Worm (Caenorhabditis elegans): Measurements from ENCODE around the gene zip-10.

Gene zip-10

ce11 chrV:11650720-11651119, at the start of gene zip-10:
Gene zip-10, minus strand, starts transcription at chrV:11650762.
- TF ChIP-seq flt-1 (GFP tag; IDR thresholded peaks at IDR 0.05) (no peak), cog-1 (tag; optimal IDR thresholded peaks at IDR 0.05) (no peak), klf-2 (GFP tag; conservative IDR thresholded peaks at IDR 0.05) (no peak), ref-1 (GFP tag; conservative IDR thresholded peaks at IDR 0.05) (no peak), tab-1 (GFP tag; IDR thresholded peaks at IDR 0.05) (no peak), med-1 (GFP tag; optimal IDR thresholded peaks at IDR 0.05; ENCODE audit: insufficient read depth) (no peak), ztf-23 (GFP tag; IDR thresholded peaks at IDR 0.05) (no peak), ztf-29 (GFP tag; IDR thresholded peaks at IDR 0.05) (no peak)

- TF ChIP-seq flt-1 (GFP tag; IDR thresholded peaks at IDR 0.05): no peak
- no peak for TF ChIP-seq tab-1 (GFP tag; IDR thresholded peaks at IDR 0.05)
- TF ChIP-seq klf-2 (GFP tag; conservative IDR thresholded peaks at IDR 0.05): no peak
- no peak for TF ChIP-seq ztf-29 (GFP tag; IDR thresholded peaks at IDR 0.05)
- TF ChIP-seq T22C8.4 (GFP tag; IDR thresholded peaks at IDR 0.05): no peak
- TF ChIP-seq ztf-23 (GFP tag; IDR thresholded peaks at IDR 0.05): no peak
- TF ChIP-seq med-1 (GFP tag; optimal IDR thresholded peaks at IDR 0.05; ENCODE audit: insufficient read depth): no peak
- TF ChIP-seq ref-1 (GFP tag; conservative IDR thresholded peaks at IDR 0.05): no peak
- TF ChIP-seq cog-1 (tag; optimal IDR thresholded peaks at IDR 0.05): no peak
Measured at ce11 chrV:11697482-11697881, 46.9 kb upstream of the zip-10 start.

ce11 chrV:11695597-11695996, 45.0 kb upstream of the zip-10 start, which contains the start of gene W05E10.5:
Gene W05E10.5, minus strand, starts transcription at chrV:11695697.
- TF ChIP-seq flt-1 (GFP tag; IDR thresholded peaks at IDR 0.05): no peak
- no peak for TF ChIP-seq tab-1 (GFP tag; IDR thresholded peaks at IDR 0.05)
- no peak for TF ChIP-seq med-1 (GFP tag; optimal IDR thresholded peaks at IDR 0.05; ENCODE audit: insufficient read depth)
- TF ChIP-seq ref-1 (GFP tag; conservative IDR thresholded peaks at IDR 0.05): no peak
- no peak for TF ChIP-seq ztf-23 (GFP tag; IDR thresholded peaks at IDR 0.05)
- TF ChIP-seq klf-2 (GFP tag; conservative IDR thresholded peaks at IDR 0.05): no peak
- no peak for TF ChIP-seq cog-1 (tag; optimal IDR thresholded peaks at IDR 0.05)

ce11 chrV:11691553-11691952, 41.0 kb upstream of the zip-10 start, which contains the start of gene W05E10.1:
Gene W05E10.1, minus strand, starts transcription at chrV:11691691.
- no peak for TF ChIP-seq ztf-29 (GFP tag; IDR thresholded peaks at IDR 0.05)
- no peak for TF ChIP-seq klf-2 (GFP tag; conservative IDR thresholded peaks at IDR 0.05)
- TF ChIP-seq med-1 (GFP tag; optimal IDR thresholded peaks at IDR 0.05; ENCODE audit: insufficient read depth): no peak
- TF ChIP-seq tab-1 (GFP tag; IDR thresholded peaks at IDR 0.05): no peak
- TF ChIP-seq cog-1 (tag; optimal IDR thresholded peaks at IDR 0.05): no peak
- no peak for TF ChIP-seq flt-1 (GFP tag; IDR thresholded peaks at IDR 0.05)

- TF ChIP-seq klf-2 (GFP tag; conservative IDR thresholded peaks at IDR 0.05): no peak
- no peak for TF ChIP-seq T22C8.4 (GFP tag; IDR thresholded peaks at IDR 0.05)
- no peak for TF ChIP-seq flt-1 (GFP tag; IDR thresholded peaks at IDR 0.05)
- TF ChIP-seq cog-1 (tag; optimal IDR thresholded peaks at IDR 0.05): no peak
- no peak for TF ChIP-seq ztf-29 (GFP tag; IDR thresholded peaks at IDR 0.05)
Measured at ce11 chrV:11686877-11687276, 36.3 kb upstream of the zip-10 start, which contains the start of gene W05E10.2. Gene W05E10.2, plus strand, starts transcription at chrV:11687177.

- TF ChIP-seq ref-1 (GFP tag; conservative IDR thresholded peaks at IDR 0.05) (no peak), med-1 (GFP tag; optimal IDR thresholded peaks at IDR 0.05; ENCODE audit: insufficient read depth) (no peak), tab-1 (GFP tag; IDR thresholded peaks at IDR 0.05) (no peak), flt-1 (GFP tag; IDR thresholded peaks at IDR 0.05) (no peak)
Measured at ce11 chrV:11682858-11683257, 32.3 kb upstream of the zip-10 start.

- TF ChIP-seq ztf-29 (GFP tag; IDR thresholded peaks at IDR 0.05): no peak
- TF ChIP-seq T22C8.4 (GFP tag; IDR thresholded peaks at IDR 0.05): no peak
- no peak for TF ChIP-seq flt-1 (GFP tag; IDR thresholded peaks at IDR 0.05)
- no peak for TF ChIP-seq med-1 (GFP tag; optimal IDR thresholded peaks at IDR 0.05; ENCODE audit: insufficient read depth)
- TF ChIP-seq cog-1 (tag; optimal IDR thresholded peaks at IDR 0.05): no peak
- no peak for TF ChIP-seq tab-1 (GFP tag; IDR thresholded peaks at IDR 0.05)
Measured at ce11 chrV:11680519-11681203, 30.1 kb upstream of the zip-10 start.

ce11 chrV:11677494-11677893, 26.9 kb upstream of the zip-10 start:
- TF ChIP-seq cog-1 (tag; optimal IDR thresholded peaks at IDR 0.05) (no peak), ztf-29 (GFP tag; IDR thresholded peaks at IDR 0.05) (no peak), flt-1 (GFP tag; IDR thresholded peaks at IDR 0.05) (no peak), med-1 (GFP tag; optimal IDR thresholded peaks at IDR 0.05; ENCODE audit: insufficient read depth) (no peak)

ce11 chrV:11677030-11677429, 26.5 kb upstream of the zip-10 start:
- TF ChIP-seq flt-1 (GFP tag; IDR thresholded peaks at IDR 0.05) (no peak), klf-2 (GFP tag; conservative IDR thresholded peaks at IDR 0.05) (no peak), T22C8.4 (GFP tag; IDR thresholded peaks at IDR 0.05) (no peak), ztf-23 (GFP tag; IDR thresholded peaks at IDR 0.05) (no peak), med-1 (GFP tag; optimal IDR thresholded peaks at IDR 0.05; ENCODE audit: insufficient read depth) (no peak), ref-1 (GFP tag; conservative IDR thresholded peaks at IDR 0.05) (no peak), tab-1 (GFP tag; IDR thresholded peaks at IDR 0.05) (no peak), cog-1 (tag; optimal IDR thresholded peaks at IDR 0.05) (no peak)

- TF ChIP-seq med-1 (GFP tag; optimal IDR thresholded peaks at IDR 0.05; ENCODE audit: insufficient read depth) (no peak), ztf-29 (GFP tag; IDR thresholded peaks at IDR 0.05) (no peak), klf-2 (GFP tag; conservative IDR thresholded peaks at IDR 0.05) (no peak), cog-1 (tag; optimal IDR thresholded peaks at IDR 0.05) (no peak), ref-1 (GFP tag; conservative IDR thresholded peaks at IDR 0.05) (no peak), tab-1 (GFP tag; IDR thresholded peaks at IDR 0.05) (no peak), flt-1 (GFP tag; IDR thresholded peaks at IDR 0.05) (no peak), T22C8.4 (GFP tag; IDR thresholded peaks at IDR 0.05) (no peak), ztf-23 (GFP tag; IDR thresholded peaks at IDR 0.05) (no peak)
Measured at ce11 chrV:11676498-11676897, 25.9 kb upstream of the zip-10 start.
